Fruit fly (Drosophila melanogaster) whole organism, wandering third instar larva: ENCODE data around the gene Oatp33Eb.

Experiments used
- Abd-B ChIP-seq: fragments of >200 bp; optimal IDR thresholded peaks from 2 replicates; lab custom pipeline; 2017; ENCODE audit warnings: missing biosample characterization, missing genetic modification characterization
- CG9705 ChIP-seq: fragments of 200-800 bp; sonication (Bioruptor generic); optimal IDR thresholded peaks from 2 replicates; lab custom pipeline; 2018; ENCODE audit warnings: missing biosample characterization, mild to moderate bottlenecking, missing genetic modification characterization
- CrebA ChIP-seq: fragments of 200-800 bp; sonication (Bioruptor generic); optimal IDR thresholded peaks from 2 replicates; lab custom pipeline; 2016; ENCODE audit warnings: missing biosample characterization, mild to moderate bottlenecking, missing genetic modification characterization, borderline replicate concordance
- Dfd ChIP-seq: fragments of >200 bp; optimal IDR thresholded peaks from 2 replicates; lab custom pipeline; 2017; ENCODE audit warnings: missing biosample characterization, missing genetic modification characterization
- Dif ChIP-seq: fragments of 200-275, 200-300 bp; sonication (Bioruptor generic); optimal IDR thresholded peaks from 2 replicates; lab custom pipeline; 2018; ENCODE audit warnings: missing biosample characterization, missing genetic modification characterization; ENCODE audit not compliant: partially characterized antibody
- GATAd ChIP-seq: sonication (Bioruptor generic); optimal IDR thresholded peaks from 2 replicates; lab custom pipeline; 2016; ENCODE audit warnings: missing biosample characterization, missing genetic modification characterization
- HLH106 ChIP-seq: fragments of 200-800 bp; optimal IDR thresholded peaks from 3 replicates; lab custom pipeline; 2019; ENCODE audit warnings: missing biosample characterization, mild to moderate bottlenecking, missing genetic modification characterization, moderate library complexity
- Hnf4 ChIP-seq: fragments of 200-800 bp; sonication (Bioruptor generic); optimal IDR thresholded peaks from 2 replicates; lab custom pipeline; 2016; ENCODE audit warnings: missing biosample characterization, mild to moderate bottlenecking, missing genetic modification characterization
- Hr78 ChIP-seq: fragments of >200 bp; optimal IDR thresholded peaks from 2 replicates; lab custom pipeline; 2017; ENCODE audit warnings: missing biosample characterization, missing genetic modification characterization
- Hr83 ChIP-seq: fragments of 200-300 bp; sonication (Bioruptor generic); optimal IDR thresholded peaks from 2 replicates; lab custom pipeline; 2016; ENCODE audit warnings: missing biosample characterization, mild to moderate bottlenecking, missing genetic modification characterization, moderate library complexity; ENCODE audit not compliant: poor library complexity, severe bottlenecking
- Mio ChIP-seq: sonication (Bioruptor generic); optimal IDR thresholded peaks from 2 replicates; lab custom pipeline; 2016; ENCODE audit warnings: missing biosample characterization, missing genetic modification characterization
- Myc ChIP-seq: fragments of >200 bp; optimal IDR thresholded peaks from 2 replicates; lab custom pipeline; 2017
- OdsH ChIP-seq: fragments of 200-800 bp; sonication (Bioruptor generic); optimal IDR thresholded peaks from 2 replicates; lab custom pipeline; 2016; ENCODE audit warnings: missing biosample characterization, mild to moderate bottlenecking, missing genetic modification characterization
- Rel ChIP-seq, 2 experiments: fragments of 200-800 bp; sonication (Bioruptor generic) in 1 of 2; optimal IDR thresholded peaks; 2 replicates in 1 of 2; 3 replicates in 1 of 2; lab custom pipeline; 2016 to 2019; ENCODE audit warnings: mild to moderate bottlenecking in 2 of 2, missing biosample characterization in 2 of 2, missing genetic modification characterization in 2 of 2, moderate library complexity in 1 of 2
- Sp1 ChIP-seq: fragments of 200-800 bp; sonication (Bioruptor generic); optimal IDR thresholded peaks from 3 replicates; lab custom pipeline; 2019; ENCODE audit warnings: missing biosample characterization, mild to moderate bottlenecking, missing genetic modification characterization, moderate library complexity
- Vsx2 ChIP-seq: fragments of 200-300, 225-300 bp; sonication (Bioruptor generic); optimal IDR thresholded peaks from 2 replicates; lab custom pipeline; 2018; ENCODE audit warnings: missing biosample characterization, missing genetic modification characterization; ENCODE audit not compliant: partially characterized antibody
- brk ChIP-seq: fragments of 200-800 bp; sonication (Bioruptor generic); optimal IDR thresholded peaks from 2 replicates; lab custom pipeline; 2016; ENCODE audit warnings: missing biosample characterization, mild to moderate bottlenecking, missing genetic modification characterization
- dl ChIP-seq, 2 experiments: fragments of 175-275, 200-275 bp in 1 of 2; fragments of 200-275 bp in 1 of 2; sonication (Bioruptor generic); optimal IDR thresholded peaks; lab custom pipeline; 2018; ENCODE audit warnings: mild to moderate bottlenecking in 2 of 2, missing biosample characterization in 2 of 2, missing genetic modification characterization in 2 of 2, moderate library complexity in 2 of 2; ENCODE audit not compliant: partially characterized antibody in 2 of 2, insufficient read depth in 1 of 2
- dmrt93B ChIP-seq: fragments of 200-800 bp; sonication (Bioruptor generic); optimal IDR thresholded peaks from 2 replicates; lab custom pipeline; 2018; ENCODE audit warnings: missing biosample characterization, mild to moderate bottlenecking, missing genetic modification characterization
- dsf ChIP-seq: sonication (Bioruptor generic); optimal IDR thresholded peaks from 2 replicates; lab custom pipeline; 2016; ENCODE audit warnings: missing biosample characterization, missing genetic modification characterization, borderline replicate concordance
- ey ChIP-seq: fragments of 200-800 bp; sonication (Bioruptor generic); optimal IDR thresholded peaks from 2 replicates; lab custom pipeline; 2016; ENCODE audit warnings: missing biosample characterization, missing genetic modification characterization
- foxo ChIP-seq, 2 experiments: fragments of 200-800 bp; sonication (Bioruptor generic); optimal IDR thresholded peaks; 2 replicates in 1 of 2; 3 replicates in 1 of 2; lab custom pipeline; 2016 to 2017; ENCODE audit warnings: missing biosample characterization in 2 of 2, missing genetic modification characterization in 2 of 2
- fru ChIP-seq: fragments of 200-800 bp; sonication (Bioruptor generic); optimal IDR thresholded peaks from 3 replicates; lab custom pipeline; 2016; ENCODE audit warnings: missing biosample characterization, mild to moderate bottlenecking, missing genetic modification characterization
- h ChIP-seq: fragments of 200-800 bp; sonication (Bioruptor generic); optimal IDR thresholded peaks from 3 replicates; lab custom pipeline; 2016; ENCODE audit warnings: missing biosample characterization, mild to moderate bottlenecking, missing genetic modification characterization
- jim ChIP-seq: fragments of 175-275, 200-325 bp; sonication (Bioruptor generic); optimal IDR thresholded peaks from 2 replicates; lab custom pipeline; 2016; ENCODE audit warnings: missing biosample characterization, mild to moderate bottlenecking, missing genetic modification characterization
- lola ChIP-seq: fragments of >200 bp; optimal IDR thresholded peaks from 2 replicates; lab custom pipeline; 2017; ENCODE audit warnings: missing biosample characterization, missing genetic modification characterization
- pan ChIP-seq: fragments of >200 bp; optimal IDR thresholded peaks from 2 replicates; lab custom pipeline; 2017
- psq ChIP-seq: fragments of 200-800 bp; sonication (Bioruptor generic); optimal IDR thresholded peaks from 3 replicates; lab custom pipeline; 2017; ENCODE audit warnings: missing biosample characterization, mild to moderate bottlenecking, missing genetic modification characterization, moderate library complexity
- rgr ChIP-seq: fragments of 200-800 bp; sonication (Bioruptor generic); optimal IDR thresholded peaks from 3 replicates; lab custom pipeline; 2016; ENCODE audit warnings: missing biosample characterization, mild to moderate bottlenecking, missing genetic modification characterization
- sage ChIP-seq: fragments of 200-800 bp; sonication (Bioruptor generic); optimal IDR thresholded peaks from 2 replicates; lab custom pipeline; 2016; ENCODE audit warnings: missing biosample characterization, mild to moderate bottlenecking, missing genetic modification characterization
- sv ChIP-seq: fragments of 200-800 bp; sonication (Bioruptor generic); optimal IDR thresholded peaks from 3 replicates; lab custom pipeline; 2016; ENCODE audit warnings: missing biosample characterization, missing genetic modification characterization
- usp ChIP-seq: fragments of >200 bp; optimal IDR thresholded peaks from 2 replicates; lab custom pipeline; 2017; ENCODE audit warnings: missing biosample characterization, missing genetic modification characterization
- woc ChIP-seq: sonication (Bioruptor generic); optimal IDR thresholded peaks from 2 replicates; lab custom pipeline; 2016; ENCODE audit warnings: missing biosample characterization, mild to moderate bottlenecking, missing genetic modification characterization

The Oatp33Eb gene

dm6 chr2L:12479994-12480393, 31.7 kb downstream of the Oatp33Eb start:
- TF ChIP-seq fru (GFP tag; lab: Kevin White, UChicago), result no peak
- TF ChIP-seq pan (lab: Kevin White, UChicago), result no peak
- TF ChIP-seq lola (GFP tag; lab: Kevin White, UChicago), result no peak

dm6 chr2L:12480846-12481245, 32.6 kb downstream of the Oatp33Eb start:
- TF ChIP-seq dmrt93B (no peak), psq (GFP tag; lab: Kevin White, UChicago) (peak; percentile 23)

- no peak for TF ChIP-seq fru (GFP tag; lab: Kevin White, UChicago)
- no peak for TF ChIP-seq h
- TF ChIP-seq brk (GFP tag; lab: Kevin White, UChicago), result no peak
- no peak for TF ChIP-seq usp (GFP tag; lab: Kevin White, UChicago)
- no peak for TF ChIP-seq Sp1 (GFP tag; lab: Kevin White, UChicago)
- TF ChIP-seq dsf (GFP tag; lab: Kevin White, UChicago), result no peak
- no peak for TF ChIP-seq lola (GFP tag; lab: Kevin White, UChicago)
- TF ChIP-seq Abd-B (GFP tag; lab: Kevin White, UChicago), result no peak
Observed at dm6 chr2L:12481758-12482157, 33.5 kb downstream of the Oatp33Eb start.

- TF ChIP-seq Hr83 (GFP tag; lab: Kevin White, UChicago) (peak; percentile 43), Myc (lab: Kevin White, UChicago) (no peak), jim (GFP tag; lab: Kevin White, UChicago) (no peak), Vsx2 (GFP tag; lab: Kevin White, UChicago) (peak; percentile 69), Hr78 (GFP tag; lab: Kevin White, UChicago) (no peak), CG9705 (GFP tag; lab: Kevin White, UChicago) (no peak), brk (GFP tag; lab: Kevin White, UChicago) (peak; percentile 56), dl (GFP tag; optimal IDR thresholded peaks at IDR 0.05; lab: Kevin White, UChicago; ENCODE audit: insufficient read depth in 1 of 2, partially characterized antibody in 2 of 2) (peak; percentile 70 to 87), GATAd (GFP tag; lab: Kevin White, UChicago) (no peak), Dif (GFP tag; lab: Kevin White, UChicago) (peak; percentile 95), h (no peak), CrebA (peak; percentile 4), HLH106 (tag; lab: Kevin White, UChicago) (no peak), sage (GFP tag; lab: Kevin White, UChicago) (peak; percentile 28), usp (GFP tag; lab: Kevin White, UChicago) (no peak)
Observed at dm6 chr2L:12482723-12483342, 34.5 kb downstream of the Oatp33Eb start.

- TF ChIP-seq sv (GFP tag; lab: Kevin White, UChicago), result no peak
- TF ChIP-seq Dif (GFP tag; lab: Kevin White, UChicago), result peak; percentile 55
- peak; percentile 55 to 56 for TF ChIP-seq dl (GFP tag; optimal IDR thresholded peaks at IDR 0.05; lab: Kevin White, UChicago; ENCODE audit: insufficient read depth in 1 of 2, partially characterized antibody in 2 of 2)
- no peak for TF ChIP-seq sage (GFP tag; lab: Kevin White, UChicago)
Observed at dm6 chr2L:12483519-12483865, 35.2 kb downstream of the Oatp33Eb start.

dm6 chr2L:12483866-12484554, 35.7 kb downstream of the Oatp33Eb start:
- TF ChIP-seq HLH106 (tag; lab: Kevin White, UChicago), result peak; percentile 98
- peak; percentile 46 to 66 for TF ChIP-seq dl (GFP tag; optimal IDR thresholded peaks at IDR 0.05; lab: Kevin White, UChicago; ENCODE audit: insufficient read depth in 1 of 2, partially characterized antibody in 2 of 2)
- TF ChIP-seq rgr (GFP tag; lab: Kevin White, UChicago), result peak; percentile 97
- no peak for TF ChIP-seq Vsx2 (GFP tag; lab: Kevin White, UChicago)
- TF ChIP-seq Hr83 (GFP tag; lab: Kevin White, UChicago), result no peak
- TF ChIP-seq Dfd (GFP tag; lab: Kevin White, UChicago), result peak; percentile 24
- peak; percentile 77 to 97 for TF ChIP-seq foxo (GFP tag; optimal IDR thresholded peaks at IDR 0.05; lab: Kevin White, UChicago)
- TF ChIP-seq Rel (GFP tag; optimal IDR thresholded peaks at IDR 0.05; lab: Kevin White, UChicago), result no peak
- peak; percentile 82 for TF ChIP-seq Rel (tag; optimal IDR thresholded peaks at IDR 0.05; lab: Kevin White, UChicago)
- TF ChIP-seq Sp1 (GFP tag; lab: Kevin White, UChicago), result peak; percentile 96
- peak; percentile 70 for TF ChIP-seq brk (GFP tag; lab: Kevin White, UChicago)
- peak; percentile 97 for TF ChIP-seq OdsH (GFP tag; lab: Kevin White, UChicago)
- peak; percentile 96 for TF ChIP-seq Hnf4 (GFP tag; lab: Kevin White, UChicago)
- peak; percentile 96 for TF ChIP-seq CG9705 (GFP tag; lab: Kevin White, UChicago)
- peak; percentile 86 for TF ChIP-seq Mio (GFP tag; lab: Kevin White, UChicago)
- peak; percentile 97 for TF ChIP-seq h
- peak; percentile 93 for TF ChIP-seq dmrt93B
- peak; percentile 69 for TF ChIP-seq dsf (GFP tag; lab: Kevin White, UChicago)
- peak; percentile 68 for TF ChIP-seq GATAd (GFP tag; lab: Kevin White, UChicago)
- TF ChIP-seq woc (GFP tag; lab: Kevin White, UChicago), result peak; percentile 98
- peak; percentile 97 for TF ChIP-seq fru (GFP tag; lab: Kevin White, UChicago)
- TF ChIP-seq Abd-B (GFP tag; lab: Kevin White, UChicago), result no peak
- TF ChIP-seq ey (GFP tag; lab: Kevin White, UChicago), result peak; percentile 98
- no peak for TF ChIP-seq CrebA
- TF ChIP-seq Hr78 (GFP tag; lab: Kevin White, UChicago), result no peak
- TF ChIP-seq pan (lab: Kevin White, UChicago), result no peak
